Fruit fly (Drosophila melanogaster): ENCODE results near the gene CG10920.

DNA sequence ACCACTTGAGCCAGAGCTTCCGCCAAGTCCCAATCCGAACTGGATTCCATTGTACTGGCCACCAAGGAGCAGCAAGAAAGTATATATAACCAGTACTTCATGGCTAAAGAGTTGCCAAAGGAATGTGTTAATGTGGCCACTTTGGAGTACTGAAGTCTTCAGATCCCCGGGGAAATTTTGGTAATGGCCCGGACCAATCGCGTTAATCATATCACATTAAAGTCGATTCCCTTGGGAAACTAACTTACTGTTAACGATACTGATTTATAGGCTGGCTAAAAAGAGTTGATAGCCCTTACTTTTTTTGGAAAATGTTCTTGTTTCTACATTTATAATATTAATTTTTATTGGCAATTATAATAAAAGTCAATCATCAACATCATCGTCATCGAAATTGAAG is 12.8 kb upstream of the CG10920 start, which contains the start of gene Ir7b:
- no peak for TF ChIP-seq CG5204 (GFP tag; optimal IDR thresholded peaks at IDR 0.05)
- no peak for TF ChIP-seq Mnt (GFP tag; optimal IDR thresholded peaks at IDR 0.05)
- no peak for TF ChIP-seq cnc (optimal IDR thresholded peaks at IDR 0.05)
- no peak for TF ChIP-seq pad (GFP tag; optimal IDR thresholded peaks at IDR 0.05)

All from whole organism, adult.